Fruit fly (Drosophila melanogaster): ENCODE data around the gene CG4619.
A peak's percentile ranks its signal among the peaks of the same experiment; 100 is the strongest.

The CG4619 gene

DNA sequence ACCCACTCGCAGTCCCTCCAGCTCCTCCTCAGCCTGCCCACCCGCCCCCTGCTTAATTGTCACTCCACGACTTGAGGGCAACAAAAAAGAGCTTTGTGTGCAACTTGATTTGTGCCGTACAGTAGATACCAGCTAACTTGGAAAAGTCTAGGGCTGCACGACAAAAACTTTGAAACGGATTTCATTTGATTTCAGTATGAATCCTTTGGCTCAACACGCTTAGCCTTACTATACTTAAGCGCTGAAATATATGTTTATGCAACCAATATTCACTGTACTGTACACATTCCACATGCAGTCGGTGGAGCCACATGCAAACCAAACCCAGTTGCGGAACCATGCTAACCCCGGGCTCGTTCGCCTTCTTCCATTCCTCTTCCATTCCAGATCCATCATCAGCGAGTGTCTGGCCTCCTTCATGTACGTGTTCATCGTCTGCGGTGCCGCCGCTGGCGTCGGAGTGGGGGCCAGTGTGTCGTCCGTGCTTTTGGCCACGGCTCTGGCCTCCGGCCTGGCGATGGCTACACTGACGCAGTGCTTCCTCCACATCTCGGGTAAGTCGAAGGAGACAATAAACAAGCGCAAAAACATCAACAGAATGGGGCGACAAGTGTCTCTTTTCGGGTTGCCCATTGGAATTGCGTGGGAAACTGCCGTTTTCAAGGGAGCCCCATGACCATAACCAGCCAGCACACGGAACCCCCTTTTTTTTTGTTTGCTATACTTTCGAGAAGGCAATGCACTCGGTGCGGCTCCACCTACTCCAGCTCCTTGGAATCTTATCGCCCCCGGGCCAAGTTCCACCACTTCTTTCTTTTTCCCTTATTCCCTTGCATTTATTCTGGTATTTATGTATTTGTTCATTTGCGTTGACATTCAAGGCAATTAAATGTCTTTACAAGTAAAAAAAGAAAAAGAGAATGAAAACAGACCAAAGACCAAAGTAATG, 48.0 kb downstream of the CG4619 start (continued):
- TF ChIP-seq croc (GFP tag; conservative IDR thresholded peaks at IDR 0.05): peak; percentile 68
- TF ChIP-seq maf-S (GFP tag; optimal IDR thresholded peaks at IDR 0.05): no peak
- no peak for TF ChIP-seq Doc3 (GFP tag; IDR thresholded peaks at IDR 0.05; ENCODE audit: partially characterized antibody)
- TF ChIP-seq B-H1 (GFP tag; IDR thresholded peaks at IDR 0.05): 0 out of 3 replicates have a peak, but pooled peaks have one; percentile 26
- no peak for TF ChIP-seq HmgD (GFP tag; optimal IDR thresholded peaks at IDR 0.05)
- TF ChIP-seq CG8944 (GFP tag; optimal IDR thresholded peaks at IDR 0.05): no peak
- TF ChIP-seq pzg (GFP tag; optimal IDR thresholded peaks at IDR 0.05): no peak
- TF ChIP-seq Dref (GFP tag; IDR thresholded peaks at IDR 0.05): no peak
- TF ChIP-seq ash1 (GFP tag; optimal IDR thresholded peaks at IDR 0.05): no peak
- TF ChIP-seq Hmx (GFP tag; optimal IDR thresholded peaks at IDR 0.05): no peak
- no peak for TF ChIP-seq Dek (tag; optimal IDR thresholded peaks at IDR 0.05)
- no peak for TF ChIP-seq fu2 (GFP tag; optimal IDR thresholded peaks at IDR 0.05)
- TF ChIP-seq CG33213 (GFP tag; optimal IDR thresholded peaks at IDR 0.05): no peak
- no peak for TF ChIP-seq toy (GFP tag; IDR thresholded peaks at IDR 0.05)
- no peak for TF ChIP-seq sna (GFP tag; IDR thresholded peaks at IDR 0.05; ENCODE audit: partially characterized antibody)
- TF ChIP-seq CG34422 (GFP tag; IDR thresholded peaks at IDR 0.05): peak; percentile 59; the same call in 2 of the 3 replicates
- no peak for TF ChIP-seq CG14860 (GFP tag; IDR thresholded peaks at IDR 0.05; ENCODE audit: partially characterized antibody)
- TF ChIP-seq Fer3 (tag; optimal IDR thresholded peaks at IDR 0.05): peak; percentile 18
- peak; percentile 22 for TF ChIP-seq CG18764 (GFP tag; optimal IDR thresholded peaks at IDR 0.05)
- TF ChIP-seq so (GFP tag; IDR thresholded peaks at IDR 0.05): no peak
- no peak for TF ChIP-seq cato (GFP tag; optimal IDR thresholded peaks at IDR 0.05; ENCODE audit: borderline replicate concordance)
- peak; percentile 47 for TF ChIP-seq bab2 (GFP tag; optimal IDR thresholded peaks at IDR 0.05)
- no peak for TF ChIP-seq CG6765 (GFP tag; optimal IDR thresholded peaks at IDR 0.05)
- TF ChIP-seq CG6254 (GFP tag; optimal IDR thresholded peaks at IDR 0.05): no peak
- TF ChIP-seq MESR4 (GFP tag; optimal IDR thresholded peaks at IDR 0.05): no peak
- no peak for TF ChIP-seq CG1832 (GFP tag; optimal IDR thresholded peaks at IDR 0.05)
- TF ChIP-seq CG1024 (GFP tag; IDR thresholded peaks at IDR 0.05): peak; percentile 70
- TF ChIP-seq CG30403 (GFP tag; optimal IDR thresholded peaks at IDR 0.05): peak; percentile 8
- no peak for TF ChIP-seq psq (GFP tag; optimal IDR thresholded peaks at IDR 0.05)
- TF ChIP-seq CG6854 (GFP tag; optimal IDR thresholded peaks at IDR 0.05): no peak
- peak; percentile 85 for TF ChIP-seq Xrp1 (GFP tag; IDR thresholded peaks at IDR 0.05)
- TF ChIP-seq tup (GFP tag; optimal IDR thresholded peaks at IDR 0.05): no peak
- peak; percentile 68 for TF ChIP-seq CG18262 (tag; optimal IDR thresholded peaks at IDR 0.05)
- TF ChIP-seq pfk (GFP tag; optimal IDR thresholded peaks at IDR 0.05): no peak
- no peak for TF ChIP-seq CG9817 (tag; optimal IDR thresholded peaks at IDR 0.05)
- TF ChIP-seq zf30C (GFP tag; optimal IDR thresholded peaks at IDR 0.05): no peak
- TF ChIP-seq zen (tag; optimal IDR thresholded peaks at IDR 0.05): no peak
- TF ChIP-seq Jarid2 (GFP tag; optimal IDR thresholded peaks at IDR 0.05): no peak
- TF ChIP-seq CG18599 (GFP tag; optimal IDR thresholded peaks at IDR 0.05): peak; percentile 29
- TF ChIP-seq CG13624 (GFP tag; optimal IDR thresholded peaks at IDR 0.05): no peak
- peak; percentile 71 for TF ChIP-seq CG2712 (tag; optimal IDR thresholded peaks at IDR 0.05)
- peak; percentile 57; the same call in 1 of the 3 replicates for TF ChIP-seq CG3726 (GFP tag; IDR thresholded peaks at IDR 0.05)
- no peak for TF ChIP-seq exex (tag; optimal IDR thresholded peaks at IDR 0.05)
- TF ChIP-seq CG5953 (GFP tag; IDR thresholded peaks at IDR 0.05): peak; percentile 54; the same call in 1 of the 2 replicates
- TF ChIP-seq Ets65A (GFP tag): peak; percentile 95
- peak; percentile 6 for TF ChIP-seq shn (GFP tag; optimal IDR thresholded peaks at IDR 0.05)
- TF ChIP-seq gcm2 (GFP tag; optimal IDR thresholded peaks at IDR 0.05): no peak
- no peak for TF ChIP-seq BtbVII (GFP tag; optimal IDR thresholded peaks at IDR 0.05)
- TF ChIP-seq Tbp (GFP tag; optimal IDR thresholded peaks at IDR 0.05): no peak
